Worm (Caenorhabditis elegans) whole organism, young adult: ENCODE measurements around the gene acr-2.

Experiments
- T07F8.4 ChIP-seq: sonication (generic microtip); optimal IDR thresholded peaks from 2 replicates; lab custom pipeline; 2016; ENCODE audit warnings: mild to moderate bottlenecking, missing genetic modification characterization, moderate library complexity, missing compliant biosample characterization
- ama-1 ChIP-seq, 3 experiments: fragments of 150-350 bp in 1 of 3; sonication (generic microtip) in 2 of 3; optimal IDR thresholded peaks; 2 replicates each; lab custom pipeline; 2014 to 2018; ENCODE audit warnings: missing biosample characterization in 2 of 3, missing genetic modification characterization in 2 of 3, missing genetic modification reagents in 2 of 3
- ceh-100 ChIP-seq: fragments of 200-800 bp; sonication (Bioruptor generic); IDR thresholded peaks from 2 replicates; pipeline ENCODE4 v1.3.6; 2022; ENCODE audit warnings: missing genetic modification reagents, missing genetic modification characterization, missing compliant biosample characterization
- ceh-40 ChIP-seq: fragments of 200-800 bp; sonication (Bioruptor generic); IDR thresholded peaks from 2 replicates; pipeline ENCODE4 v1.3.6; 2022; ENCODE audit warnings: missing genetic modification characterization, missing compliant biosample characterization
- ekl-4 ChIP-seq: fragments of 200-800 bp; sonication (Bioruptor generic); IDR thresholded peaks from 2 replicates; pipeline ENCODE4 v1.3.6; 2022; ENCODE audit warnings: missing genetic modification reagents, missing genetic modification characterization, missing compliant biosample characterization
- let-607 ChIP-seq, 2 experiments: fragments of 200-800 bp in 1 of 2; sonication (Bioruptor generic) in 1 of 2; sonication (generic microtip) in 1 of 2; optimal IDR thresholded peaks; 2 replicates each; lab custom pipeline; 2016 to 2018; ENCODE audit warnings: mild to moderate bottlenecking in 2 of 2, missing compliant biosample characterization in 2 of 2, missing genetic modification characterization in 2 of 2, moderate library complexity in 2 of 2, missing genotype in 1 of 2
- unc-130 ChIP-seq: sonication (generic microtip); optimal IDR thresholded peaks from 2 replicates; lab custom pipeline; 2016; ENCODE audit warnings: missing genetic modification reagents, missing genetic modification characterization, missing compliant biosample characterization
- ztf-28 ChIP-seq: fragments of 200-800 bp; sonication (Bioruptor generic); IDR thresholded peaks from 2 replicates; pipeline ENCODE4 v1.3.6; 2022; ENCODE audit warnings: missing genetic modification reagents, missing genetic modification characterization, missing compliant biosample characterization

- no peak for TF ChIP-seq T07F8.4 (tag; lab: Kevin White, UChicago)
- no peak for TF ChIP-seq ama-1 (optimal IDR thresholded peaks at IDR 0.05; lab: Kevin White, UChicago)
- TF ChIP-seq ama-1 (GFP tag; optimal IDR thresholded peaks at IDR 0.05; lab: Kevin White, UChicago), result no peak
- no peak for TF ChIP-seq ekl-4 (GFP tag; lab: Robert Waterston, UW)
- no peak for TF ChIP-seq let-607 (tag; optimal IDR thresholded peaks at IDR 0.05; lab: Kevin White, UChicago)
- no peak for TF ChIP-seq ceh-100 (GFP tag; lab: Robert Waterston, UW)
- TF ChIP-seq ceh-40, result no peak
- no peak for TF ChIP-seq unc-130 (GFP tag; lab: Kevin White, UChicago)
- no peak for TF ChIP-seq ztf-28 (GFP tag; lab: Robert Waterston, UW)
Measured at ce11 chrX:6718595-6718994, 16.2 kb downstream of the acr-2 start, which contains the start of gene smf-2.
